Fruit fly (Drosophila melanogaster) whole organism, embryonic: ENCODE results near the gene CG14395.

ENCODE experiments used
- Ada2b ChIP-seq: fragments of 200-800 bp; sonication (Bioruptor generic); IDR thresholded peaks from 2 replicates; pipeline ENCODE4 v1.3.6; 2022; ENCODE audit warnings: missing biosample characterization, missing genetic modification characterization
- Antp ChIP-seq: fragments of 200-800 bp; sonication (Bioruptor generic); optimal IDR thresholded peaks from 3 replicates; lab custom pipeline; 2016; ENCODE audit warnings: missing biosample characterization, missing genetic modification characterization
- CG12071 ChIP-seq: fragments of 200-800 bp; sonication (Bioruptor generic); optimal IDR thresholded peaks from 3 replicates; lab custom pipeline; 2018; ENCODE audit warnings: missing biosample characterization, mild to moderate bottlenecking, missing genetic modification characterization
- CG15479 ChIP-seq: fragments of 200-800 bp; sonication (Bioruptor generic); optimal IDR thresholded peaks from 3 replicates; lab custom pipeline; 2019; ENCODE audit warnings: missing biosample characterization, mild to moderate bottlenecking, missing genetic modification characterization, moderate library complexity
- CG16815 ChIP-seq: fragments of 200-800 bp; sonication (Bioruptor generic); optimal IDR thresholded peaks from 3 replicates; lab custom pipeline; 2017; ENCODE audit warnings: missing biosample characterization, mild to moderate bottlenecking, missing genetic modification characterization
- CG16863 ChIP-seq: fragments of 200-800 bp; sonication (Bioruptor generic); optimal IDR thresholded peaks from 3 replicates; lab custom pipeline; 2016; ENCODE audit warnings: missing biosample characterization, missing genetic modification characterization
- CG17385 ChIP-seq: fragments of 200-800 bp; sonication (Bioruptor generic); optimal IDR thresholded peaks from 3 replicates; lab custom pipeline; 2018; ENCODE audit warnings: missing biosample characterization, mild to moderate bottlenecking, missing genetic modification characterization
- CG1792 ChIP-seq: fragments of 200-800 bp; sonication (Bioruptor generic); optimal IDR thresholded peaks from 2 replicates; lab custom pipeline; 2016; ENCODE audit warnings: missing biosample characterization, missing genetic modification characterization
- CG2712 ChIP-seq: fragments of 200-800 bp; optimal IDR thresholded peaks from 3 replicates; lab custom pipeline; 2019; ENCODE audit warnings: missing biosample characterization, mild to moderate bottlenecking, missing genetic modification characterization, moderate library complexity
- CG4854 ChIP-seq: fragments of 200-800 bp; sonication (Bioruptor generic); optimal IDR thresholded peaks from 2 replicates; lab custom pipeline; 2016; ENCODE audit warnings: missing biosample characterization, missing genetic modification characterization, inconsistent platforms
- CG6791 ChIP-seq: fragments of 200-800 bp; sonication (Bioruptor generic); IDR thresholded peaks from 3 replicates; pipeline ENCODE4 v1.3.6; 2022; ENCODE audit warnings: missing biosample characterization, missing genetic modification characterization; ENCODE audit not compliant: partially characterized antibody
- CG7963 ChIP-seq: fragments of 200-800 bp; sonication (Bioruptor generic); IDR thresholded peaks from 3 replicates; pipeline ENCODE4 v1.3.6; 2022; ENCODE audit warnings: missing biosample characterization, missing genetic modification characterization; ENCODE audit not compliant: partially characterized antibody
- Dip2 ChIP-seq: fragments of 200-800 bp; sonication (Bioruptor generic); IDR thresholded peaks from 2 replicates; pipeline ENCODE4 v1.3.6; 2022; ENCODE audit warnings: missing biosample characterization, missing genetic modification characterization
- Dip3 ChIP-seq: fragments of 200-800 bp; sonication (Bioruptor generic); optimal IDR thresholded peaks from 3 replicates; lab custom pipeline; 2016; ENCODE audit warnings: missing biosample characterization, missing genetic modification characterization
- Dll ChIP-seq: fragments of 200-800 bp; sonication (Bioruptor generic); IDR thresholded peaks from 4 replicates; pipeline ENCODE4 v1.3.6; 2022; ENCODE audit warnings: missing biosample characterization, missing genetic modification characterization; ENCODE audit not compliant: partially characterized antibody
- Doc2 ChIP-seq: fragments of 200-800 bp; sonication (Bioruptor generic); IDR thresholded peaks from 2 replicates; pipeline ENCODE4 v1.3.6; 2022; ENCODE audit warnings: missing biosample characterization, missing genetic modification characterization
- Eip74EF ChIP-seq, 2 experiments: fragments of 200-800 bp in 1 of 2; fragments of >200 bp in 1 of 2; sonication (Bioruptor generic) in 1 of 2; optimal IDR thresholded peaks; 2 replicates each; lab custom pipeline; 2017 to 2019; ENCODE audit warnings: missing biosample characterization in 2 of 2, missing genetic modification characterization in 2 of 2, mild to moderate bottlenecking in 1 of 2, moderate library complexity in 1 of 2
- Fer3 ChIP-seq: fragments of 200-800 bp; sonication (Bioruptor generic); optimal IDR thresholded peaks from 2 replicates; lab custom pipeline; 2018; ENCODE audit warnings: missing biosample characterization, mild to moderate bottlenecking, missing genetic modification characterization, moderate library complexity
- GATAe ChIP-seq: fragments of 200-800 bp; sonication (Bioruptor generic); conservative IDR thresholded peaks from 2 replicates; pipeline ENCODE4 v1.3.6; 2022; ENCODE audit warnings: missing biosample characterization, missing genetic modification characterization
- HHEX ChIP-seq: fragments of 200-800 bp; sonication (Bioruptor generic); optimal IDR thresholded peaks from 3 replicates; lab custom pipeline; 2017; ENCODE audit warnings: missing biosample characterization, mild to moderate bottlenecking, missing genetic modification characterization, missing genetic modification reagents
- Hr51 ChIP-seq, 2 experiments: fragments of 200-800 bp; sonication (Bioruptor generic); optimal IDR thresholded peaks; 2 replicates in 1 of 2; 3 replicates in 1 of 2; lab custom pipeline; 2016 to 2018; ENCODE audit warnings: missing biosample characterization in 2 of 2, missing genetic modification characterization in 2 of 2, mild to moderate bottlenecking in 1 of 2, moderate library complexity in 1 of 2
- Hr78 ChIP-seq, 2 experiments: fragments of 200-800 bp in 1 of 2; fragments of >200 bp in 1 of 2; sonication (Bioruptor generic) in 1 of 2; optimal IDR thresholded peaks; 2 replicates each; lab custom pipeline; 2017 to 2019; ENCODE audit warnings: missing biosample characterization in 2 of 2, missing genetic modification characterization in 2 of 2, mild to moderate bottlenecking in 1 of 2, moderate library complexity in 1 of 2
- Lhr ChIP-seq: fragments of 200-800 bp; sonication (Bioruptor generic); optimal IDR thresholded peaks from 3 replicates; lab custom pipeline; 2017; ENCODE audit warnings: mild to moderate bottlenecking, missing biosample characterization, missing genetic modification reagents, missing genetic modification characterization
- Myb ChIP-seq: fragments of 200-800 bp; sonication (Bioruptor generic); optimal IDR thresholded peaks from 2 replicates; lab custom pipeline; 2016; ENCODE audit warnings: missing biosample characterization, missing genetic modification characterization
- Side ChIP-seq: fragments of 200-800 bp; sonication (Bioruptor generic); optimal IDR thresholded peaks from 2 replicates; lab custom pipeline; 2016; ENCODE audit warnings: missing biosample characterization, missing genetic modification characterization
- ac ChIP-seq: fragments of 200-800 bp; sonication (Bioruptor generic); optimal IDR thresholded peaks from 3 replicates; lab custom pipeline; 2017; ENCODE audit warnings: missing biosample characterization, mild to moderate bottlenecking, missing genetic modification characterization
- al ChIP-seq: fragments of 200-800 bp; sonication (Bioruptor generic); IDR thresholded peaks from 2 replicates; pipeline ENCODE4 v1.3.6; 2022; ENCODE audit warnings: missing biosample characterization, missing genetic modification characterization
- bcd ChIP-seq: fragments of 200-800 bp; sonication (Bioruptor generic); optimal IDR thresholded peaks from 2 replicates; lab custom pipeline; 2017; ENCODE audit warnings: missing biosample characterization, mild to moderate bottlenecking, missing genetic modification characterization
- bsh ChIP-seq, 2 experiments: fragments of 200-800 bp; sonication (Bioruptor generic); optimal IDR thresholded peaks; 2 replicates each; lab custom pipeline; 2017 to 2018; ENCODE audit warnings: mild to moderate bottlenecking in 2 of 2, missing biosample characterization in 2 of 2, missing genetic modification characterization in 2 of 2, moderate library complexity in 1 of 2
- dan ChIP-seq: fragments of 200-800 bp; sonication (Bioruptor generic); IDR thresholded peaks from 2 replicates; pipeline ENCODE4 v1.3.6; 2022; ENCODE audit warnings: missing biosample characterization, missing genetic modification characterization
- fd96Cb ChIP-seq: fragments of 200-800 bp; sonication (Bioruptor generic); optimal IDR thresholded peaks from 2 replicates; lab custom pipeline; 2018; ENCODE audit warnings: missing biosample characterization, mild to moderate bottlenecking, missing genetic modification characterization, moderate library complexity
- gce ChIP-seq: fragments of 200-800 bp; sonication (Bioruptor generic); IDR thresholded peaks from 3 replicates; pipeline ENCODE4 v1.3.6; 2022; ENCODE audit warnings: missing biosample characterization, missing genetic modification characterization
- gt ChIP-seq: fragments of 200-800 bp; sonication (Bioruptor generic); IDR thresholded peaks from 2 replicates; pipeline ENCODE4 v1.3.6; 2022; ENCODE audit warnings: missing biosample characterization, missing genetic modification characterization
- hbn ChIP-seq: fragments of 200-800 bp; sonication (Bioruptor generic); IDR thresholded peaks from 2 replicates; pipeline ENCODE4 v1.3.6; 2022; ENCODE audit warnings: missing biosample characterization, missing genetic modification characterization; ENCODE audit not compliant: partially characterized antibody
- inv ChIP-seq: fragments of 200-800 bp; sonication (Bioruptor generic); IDR thresholded peaks from 2 replicates; pipeline ENCODE4 v1.3.6; 2022; ENCODE audit warnings: missing biosample characterization, missing genetic modification characterization; ENCODE audit not compliant: partially characterized antibody
- kah ChIP-seq: fragments of 200-800 bp; sonication (Bioruptor generic); optimal IDR thresholded peaks from 2 replicates; lab custom pipeline; 2018; ENCODE audit warnings: missing biosample characterization, mild to moderate bottlenecking, missing genetic modification characterization
- mirr ChIP-seq: fragments of 200-800 bp; sonication (Bioruptor generic); optimal IDR thresholded peaks from 3 replicates; lab custom pipeline; 2018; ENCODE audit warnings: missing biosample characterization, mild to moderate bottlenecking, missing genetic modification characterization
- odd ChIP-seq: fragments of 200-800 bp; sonication (Bioruptor generic); optimal IDR thresholded peaks from 2 replicates; lab custom pipeline; 2017; ENCODE audit warnings: missing biosample characterization, mild to moderate bottlenecking, missing genetic modification characterization
- p53 ChIP-seq: fragments of 200-800 bp; sonication (Bioruptor generic); optimal IDR thresholded peaks from 2 replicates; lab custom pipeline; 2016; ENCODE audit warnings: missing biosample characterization, missing genetic modification characterization
- pnt ChIP-seq: fragments of 200-800 bp; sonication (Bioruptor generic); optimal IDR thresholded peaks from 3 replicates; lab custom pipeline; 2016; ENCODE audit warnings: missing biosample characterization, missing genetic modification characterization
- sd ChIP-seq: fragments of 200-800 bp; sonication (Bioruptor generic); optimal IDR thresholded peaks from 3 replicates; lab custom pipeline; 2018; ENCODE audit warnings: missing biosample characterization, mild to moderate bottlenecking, missing genetic modification characterization, moderate library complexity
- sisA ChIP-seq: fragments of 200-800 bp; sonication (Bioruptor generic); IDR thresholded peaks from 2 replicates; pipeline ENCODE4 v1.3.6; 2022; ENCODE audit warnings: missing biosample characterization, missing genetic modification characterization
- stwl ChIP-seq: fragments of 200-800 bp; sonication (Bioruptor generic); optimal IDR thresholded peaks from 3 replicates; lab custom pipeline; 2018; ENCODE audit warnings: missing biosample characterization, mild to moderate bottlenecking, missing genetic modification characterization, moderate library complexity
- tgo ChIP-seq: fragments of 200-800 bp; sonication (Bioruptor generic); IDR thresholded peaks from 3 replicates; pipeline ENCODE4 v1.3.6; 2022; ENCODE audit warnings: missing biosample characterization, missing genetic modification characterization
- tio ChIP-seq: fragments of 200-800 bp; sonication (Bioruptor generic); optimal IDR thresholded peaks from 2 replicates; lab custom pipeline; 2017; ENCODE audit warnings: missing biosample characterization, missing genetic modification characterization, inconsistent platforms
- trem ChIP-seq: fragments of 200-800 bp; optimal IDR thresholded peaks from 3 replicates; lab custom pipeline; 2019; ENCODE audit warnings: missing biosample characterization, mild to moderate bottlenecking, missing genetic modification characterization, moderate library complexity
- tup ChIP-seq: fragments of 200-800 bp; sonication (Bioruptor generic); optimal IDR thresholded peaks from 2 replicates; lab custom pipeline; 2016; ENCODE audit warnings: missing biosample characterization, mild to moderate bottlenecking, missing genetic modification characterization, moderate library complexity
- unpg ChIP-seq: fragments of 200-800 bp; sonication (Bioruptor generic); optimal IDR thresholded peaks from 3 replicates; lab custom pipeline; 2018; ENCODE audit warnings: missing biosample characterization, mild to moderate bottlenecking, missing genetic modification characterization, moderate library complexity
- wek ChIP-seq: fragments of 200-800 bp; sonication (Bioruptor generic); optimal IDR thresholded peaks from 3 replicates; lab custom pipeline; 2018; ENCODE audit warnings: missing biosample characterization, mild to moderate bottlenecking, missing genetic modification characterization, moderate library complexity

CG14395 gene

DNA sequence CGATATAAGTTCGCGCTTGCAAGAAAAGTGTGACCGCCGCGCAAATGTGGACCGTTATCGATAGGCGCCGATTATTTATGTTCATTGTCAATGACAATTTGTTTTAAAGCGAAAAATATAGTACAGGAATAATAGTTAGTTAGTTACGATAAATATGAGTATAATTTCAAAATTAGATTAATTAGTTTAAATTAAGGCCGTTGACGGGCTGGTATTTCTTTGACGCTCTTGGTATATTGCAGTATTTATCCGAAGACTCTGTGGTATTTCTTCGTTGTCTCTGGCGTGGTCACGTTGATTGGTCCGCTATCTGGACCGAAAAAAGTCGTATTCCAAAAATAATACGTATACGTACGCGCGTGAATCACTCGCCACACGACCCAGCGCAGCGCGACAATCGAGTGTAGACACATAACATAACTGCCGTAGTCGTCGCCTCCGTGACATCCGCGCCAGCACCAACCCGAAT, 35.0 kb downstream of the CG14395 start (continued):
- TF ChIP-seq odd (GFP tag; lab: Kevin White, UChicago), result no peak
- no peak for TF ChIP-seq Side
- TF ChIP-seq Doc2 (GFP tag; lab: Robert Waterston, UW), result no peak
- TF ChIP-seq CG1792 (GFP tag; lab: Kevin White, UChicago), result no peak
- no peak for TF ChIP-seq GATAe
- TF ChIP-seq bcd (GFP tag; lab: Kevin White, UChicago), result no peak
- TF ChIP-seq al (GFP tag; lab: Robert Waterston, UW), result no peak
- TF ChIP-seq CG15479 (GFP tag; lab: Kevin White, UChicago), result no peak
- TF ChIP-seq inv (GFP tag; lab: Robert Waterston, UW), result peak; percentile 29; the same call in 1 of the 2 replicates
- peak; percentile 47 for TF ChIP-seq Myb (GFP tag; lab: Kevin White, UChicago)
- TF ChIP-seq CG6791 (GFP tag; lab: Robert Waterston, UW), result peak; percentile 63; the same call in 2 of the 3 replicates
- TF ChIP-seq Lhr, result peak; percentile 74
- TF ChIP-seq CG16863 (GFP tag; lab: Kevin White, UChicago), result no peak
- 0 out of 2 replicates have a peak, but pooled peaks have one; percentile 31 for TF ChIP-seq hbn (GFP tag; lab: Robert Waterston, UW)
- TF ChIP-seq pnt (GFP tag; lab: Kevin White, UChicago), result no peak
- peak; percentile 78 for TF ChIP-seq Dll (GFP tag; lab: Robert Waterston, UW)
- TF ChIP-seq mirr, result no peak
- TF ChIP-seq kah, result no peak
- no peak for TF ChIP-seq tup
- TF ChIP-seq bsh (GFP tag; optimal IDR thresholded peaks at IDR 0.05; lab: Kevin White, UChicago), result no peak
- TF ChIP-seq Hr78 (GFP tag; optimal IDR thresholded peaks at IDR 0.05; lab: Kevin White, UChicago), result peak in 1 of 2 experiments; percentile 25
- TF ChIP-seq tgo (GFP tag; lab: Robert Waterston, UW), result no peak
- TF ChIP-seq tio (GFP tag; lab: Kevin White, UChicago), result no peak
- no peak for TF ChIP-seq fd96Cb (tag; lab: Kevin White, UChicago)
- no peak for TF ChIP-seq CG7963 (GFP tag; lab: Robert Waterston, UW)
- TF ChIP-seq CG12071 (GFP tag; lab: Kevin White, UChicago), result peak; percentile 7
- no peak for TF ChIP-seq CG4854 (GFP tag; lab: Kevin White, UChicago)
- TF ChIP-seq CG16815 (GFP tag; lab: Kevin White, UChicago), result no peak
- no peak for TF ChIP-seq wek (GFP tag; lab: Kevin White, UChicago)
- no peak for TF ChIP-seq sisA (GFP tag; lab: Robert Waterston, UW)
- TF ChIP-seq Hr51 (GFP tag; optimal IDR thresholded peaks at IDR 0.05; lab: Kevin White, UChicago), result no peak
- no peak for TF ChIP-seq CG17385 (GFP tag; lab: Kevin White, UChicago)
- TF ChIP-seq Dip2 (GFP tag; lab: Robert Waterston, UW), result no peak
- no peak for TF ChIP-seq Antp
- no peak for TF ChIP-seq Fer3 (tag; lab: Kevin White, UChicago)
- no peak for TF ChIP-seq dan (GFP tag; lab: Robert Waterston, UW)
- TF ChIP-seq HHEX (GFP tag; lab: Kevin White, UChicago), result no peak
- no peak for TF ChIP-seq p53 (GFP tag; lab: Kevin White, UChicago)
- TF ChIP-seq Eip74EF (GFP tag; optimal IDR thresholded peaks at IDR 0.05; lab: Kevin White, UChicago), result no peak
- TF ChIP-seq Ada2b (GFP tag; lab: Robert Waterston, UW), result no peak
- TF ChIP-seq Dip3, result no peak
- TF ChIP-seq gt, result no peak
- no peak for TF ChIP-seq unpg (GFP tag; lab: Kevin White, UChicago)
- TF ChIP-seq gce, result no peak
- no peak for TF ChIP-seq sd (tag; lab: Kevin White, UChicago)
- peak; percentile 78 for TF ChIP-seq trem (tag; lab: Kevin White, UChicago)
- no peak for TF ChIP-seq ac (GFP tag; lab: Kevin White, UChicago)
- TF ChIP-seq stwl, result peak; percentile 64
- peak; percentile 30 for TF ChIP-seq CG2712 (tag; lab: Kevin White, UChicago)
